Worm (Caenorhabditis elegans): ENCODE data around the gene eef-1B.2.
A peak's percentile ranks its signal among the peaks of the same experiment; 100 is the strongest.

Gene eef-1B.2

DNA sequence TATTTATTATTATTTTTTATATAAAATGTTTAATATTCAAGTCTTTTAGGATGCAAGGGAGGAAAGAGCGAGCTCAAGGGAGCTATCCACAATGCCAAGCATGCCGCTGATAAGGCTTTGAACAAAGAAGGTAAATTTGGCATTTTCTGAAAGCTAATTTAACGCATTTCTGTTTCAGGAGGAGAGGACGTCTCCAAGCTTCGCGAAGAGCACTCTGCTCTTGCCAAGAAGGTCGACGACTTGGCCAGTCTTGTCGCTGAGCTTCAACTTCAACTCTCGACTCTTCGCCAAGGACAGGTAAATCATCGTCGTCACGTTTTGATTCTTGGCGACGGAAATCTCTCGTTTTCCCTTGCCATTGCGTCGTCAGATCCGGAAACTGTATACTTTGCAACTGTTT is 361 bp downstream of the eef-1B.2 start:
- TF ChIP-seq F16B12.6 (tag; optimal IDR thresholded peaks at IDR 0.05) (no peak), efl-1 (optimal IDR thresholded peaks at IDR 0.05) (no peak), efl-1 (GFP tag; optimal IDR thresholded peaks at IDR 0.05 in 1 of 2) (peak in 1 of 2 experiments; percentile 81)

ce11 chrIV:15038821-15039220 is 1.7 kb downstream of the eef-1B.2 start:
- TF ChIP-seq efl-1 (optimal IDR thresholded peaks at IDR 0.05): no peak
- TF ChIP-seq efl-1 (GFP tag; optimal IDR thresholded peaks at IDR 0.05 in 1 of 2): peak in 1 of 2 experiments; percentile 53
- TF ChIP-seq pax-3 (tag; optimal IDR thresholded peaks at IDR 0.05): no peak

DNA sequence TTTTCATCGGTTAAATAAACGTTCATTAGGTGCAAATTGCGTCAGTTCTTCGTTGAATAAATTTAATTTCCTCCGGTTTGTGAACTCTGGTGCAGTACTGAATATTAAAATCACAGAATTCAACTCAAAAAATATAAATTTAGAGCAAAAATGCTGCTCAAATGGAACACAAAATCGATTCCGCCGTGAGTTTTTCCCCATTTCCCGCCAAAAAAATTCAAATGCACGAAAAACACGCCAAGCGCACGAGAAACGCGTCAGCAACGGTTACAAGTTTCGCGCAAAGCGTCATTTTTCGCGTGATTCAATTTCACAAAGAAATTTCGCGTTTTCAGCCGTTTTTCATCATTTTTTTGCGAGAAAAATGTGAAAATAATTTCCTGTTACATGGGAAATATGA is 2.3 kb downstream of the eef-1B.2 start, which contains the start of gene hrpu-1:
Gene hrpu-1, plus strand, starts transcription at position 140 of the 400 bp plus-strand sequence.
- TF ChIP-seq lin-35 (GFP tag; optimal IDR thresholded peaks at IDR 0.05): peak; percentile 95 to 96
- peak; percentile 64 for TF ChIP-seq nhr-90 (tag; optimal IDR thresholded peaks at IDR 0.05; ENCODE audit: poor library complexity)
- no peak for TF ChIP-seq nhr-84 (tag; optimal IDR thresholded peaks at IDR 0.05)
- TF ChIP-seq fos-1 (tag; optimal IDR thresholded peaks at IDR 0.05): peak; percentile 75
- TF ChIP-seq sox-4 (tag; optimal IDR thresholded peaks at IDR 0.05): peak; percentile 3
- peak; percentile 74 for TF ChIP-seq unc-86 (tag; optimal IDR thresholded peaks at IDR 0.05)
- peak; percentile 85 for TF ChIP-seq lin-14 (GFP tag; optimal IDR thresholded peaks at IDR 0.05)
- no peak for TF ChIP-seq tlp-1 (tag; optimal IDR thresholded peaks at IDR 0.05)
- TF ChIP-seq pqm-1 (tag; optimal IDR thresholded peaks at IDR 0.05): no peak
- peak; percentile 81 for TF ChIP-seq swsn-7 (tag; optimal IDR thresholded peaks at IDR 0.05)
- TF ChIP-seq elt-2 (tag; optimal IDR thresholded peaks at IDR 0.05): no peak
- TF ChIP-seq fkh-10 (GFP tag; optimal IDR thresholded peaks at IDR 0.05): peak; percentile 61
- TF ChIP-seq aha-1 (tag; optimal IDR thresholded peaks at IDR 0.05): peak; percentile 15
- peak; percentile 66 for TF ChIP-seq mab-9 (GFP tag; IDR thresholded peaks at IDR 0.05)
- TF ChIP-seq rnt-1 (tag; optimal IDR thresholded peaks at IDR 0.05): peak; percentile 87
- peak; percentile 22 for TF ChIP-seq ceh-90 (tag; optimal IDR thresholded peaks at IDR 0.05)
- peak; percentile 70 for TF ChIP-seq lin-13 (GFP tag; optimal IDR thresholded peaks at IDR 0.05)
- TF ChIP-seq blmp-1 (tag; optimal IDR thresholded peaks at IDR 0.05): no peak
- peak; percentile 72 for TF ChIP-seq C16A3.4 (tag; optimal IDR thresholded peaks at IDR 0.05)
- peak; percentile 80 for TF ChIP-seq jun-1 (tag; optimal IDR thresholded peaks at IDR 0.05)
- TF ChIP-seq efl-3 (GFP tag; optimal IDR thresholded peaks at IDR 0.05): no peak
- peak; percentile 87 for TF ChIP-seq snu-23 (GFP tag; optimal IDR thresholded peaks at IDR 0.05)
- TF ChIP-seq sup-37 (GFP tag; optimal IDR thresholded peaks at IDR 0.05): no peak
- peak; percentile 73 for TF ChIP-seq dsc-1 (tag; optimal IDR thresholded peaks at IDR 0.05)
- TF ChIP-seq zip-4 (GFP tag; optimal IDR thresholded peaks at IDR 0.05): peak; percentile 62
- TF ChIP-seq grh-1 (GFP tag; IDR thresholded peaks at IDR 0.05): peak; percentile 60; the same call in 1 of the 2 replicates
- peak in 1 of 2 experiments; percentile 59 for TF ChIP-seq mdl-1 (tag; optimal IDR thresholded peaks at IDR 0.05)
- TF ChIP-seq vab-15 (tag; optimal IDR thresholded peaks at IDR 0.05): peak; percentile 19
- TF ChIP-seq nhr-77 (tag; optimal IDR thresholded peaks at IDR 0.05): peak; percentile 72
- no peak for TF ChIP-seq C04F5.9 (tag; optimal IDR thresholded peaks at IDR 0.05)
- TF ChIP-seq elt-3 (tag; optimal IDR thresholded peaks at IDR 0.05): peak in 2 of 6 experiments; percentile 32 to 51
- no peak for TF ChIP-seq nhr-12 (tag; optimal IDR thresholded peaks at IDR 0.05)
- TF ChIP-seq fkh-8 (tag; optimal IDR thresholded peaks at IDR 0.05): peak; percentile 82
- no peak for TF ChIP-seq nhr-28 (tag; optimal IDR thresholded peaks at IDR 0.05)
- peak; percentile 76 for TF ChIP-seq nhr-20 (tag; optimal IDR thresholded peaks at IDR 0.05)
- TF ChIP-seq tbx-2 (tag; optimal IDR thresholded peaks at IDR 0.05): peak; percentile 84
- TF ChIP-seq skn-1 (tag; optimal IDR thresholded peaks at IDR 0.05): peak; percentile 82
- TF ChIP-seq efl-1 (optimal IDR thresholded peaks at IDR 0.05): peak; percentile 95 to 97
- TF ChIP-seq efl-1 (GFP tag; optimal IDR thresholded peaks at IDR 0.05 in 1 of 2): peak; percentile 95 to 99
- peak; percentile 73 for TF ChIP-seq snpc-4 (tag; optimal IDR thresholded peaks at IDR 0.05)
- TF ChIP-seq nhr-19 (GFP tag; conservative IDR thresholded peaks at IDR 0.05): peak; percentile 80
- TF ChIP-seq Y116A8C.19 (tag; optimal IDR thresholded peaks at IDR 0.05; ENCODE audit: borderline replicate concordance): no peak
- TF ChIP-seq lin-15B (tag; optimal IDR thresholded peaks at IDR 0.05): peak; percentile 85
- no peak for TF ChIP-seq unc-62 (GFP tag; optimal IDR thresholded peaks at IDR 0.05)
- TF ChIP-seq ztf-11 (tag; optimal IDR thresholded peaks at IDR 0.05): peak in 1 of 2 experiments; percentile 63
- peak; percentile 75 for TF ChIP-seq F16B12.6 (tag; optimal IDR thresholded peaks at IDR 0.05)
- no peak for TF ChIP-seq pag-3 (tag; optimal IDR thresholded peaks at IDR 0.05; ENCODE audit: borderline replicate concordance, insufficient read depth)

Measured in whole organism, L1 larva.